Worm (Caenorhabditis elegans) whole organism, L1 larva: ENCODE measurements around the gene C17H12.2.
A peak's percentile ranks its signal among the peaks of the same experiment; 100 is the strongest.

Experiments
- C04F5.9 ChIP-seq: sonication (generic microtip); optimal IDR thresholded peaks from 2 replicates; lab custom pipeline; 2016; ENCODE audit warnings: missing genetic modification characterization, missing compliant biosample characterization
- C16A3.4 ChIP-seq: fragments of 150-350 bp; optimal IDR thresholded peaks from 2 replicates; lab custom pipeline; 2014; ENCODE audit warnings: missing biosample characterization, missing genetic modification characterization
- C34B4.2 ChIP-seq: sonication (generic microtip); optimal IDR thresholded peaks from 2 replicates; lab custom pipeline; 2017; ENCODE audit warnings: mild to moderate bottlenecking, missing genetic modification characterization, missing compliant biosample characterization
- Y116A8C.19 ChIP-seq: sonication (generic microtip); optimal IDR thresholded peaks from 2 replicates; lab custom pipeline; 2016; ENCODE audit warnings: missing compliant biosample characterization, missing genetic modification characterization, borderline replicate concordance
- aha-1 ChIP-seq: fragments of 150-350 bp; optimal IDR thresholded peaks from 2 replicates; lab custom pipeline; 2014; ENCODE audit warnings: missing biosample characterization, missing genetic modification characterization
- alr-1 ChIP-seq: fragments of 200-800 bp; sonication (Bioruptor generic); optimal IDR thresholded peaks from 2 replicates; lab custom pipeline; 2018; ENCODE audit warnings: borderline replicate concordance, mild to moderate bottlenecking, missing genetic modification characterization, missing compliant biosample characterization
- aly-2 ChIP-seq: fragments of 150-350 bp; optimal IDR thresholded peaks from 2 replicates; lab custom pipeline; 2014; ENCODE audit warnings: missing biosample characterization, missing genetic modification characterization
- ceh-90 ChIP-seq: sonication (generic microtip); optimal IDR thresholded peaks from 2 replicates; lab custom pipeline; 2016; ENCODE audit warnings: missing genetic modification characterization, missing compliant biosample characterization
- dpl-1 ChIP-seq, 3 experiments: fragments of 150-350 bp in 2 of 3; sonication (generic microtip) in 1 of 3; optimal IDR thresholded peaks; 2 replicates each; lab custom pipeline; 2014 to 2017; ENCODE audit warnings: missing biosample characterization in 3 of 3, missing genetic modification characterization in 3 of 3, missing genetic modification reagents in 3 of 3
- dsc-1 ChIP-seq: sonication (generic microtip); optimal IDR thresholded peaks from 2 replicates; lab custom pipeline; 2016; ENCODE audit warnings: mild to moderate bottlenecking, missing genetic modification characterization, missing compliant biosample characterization
- efl-3 ChIP-seq: fragments of 200-800 bp; sonication (Bioruptor generic); optimal IDR thresholded peaks from 2 replicates; lab custom pipeline; 2018; ENCODE audit warnings: mild to moderate bottlenecking, missing genetic modification characterization, missing compliant biosample characterization
- egl-13 ChIP-seq: sonication (generic microtip); optimal IDR thresholded peaks from 2 replicates; lab custom pipeline; 2016; ENCODE audit warnings: missing genotype, missing genetic modification reagents, missing genetic modification characterization, missing compliant biosample characterization
- egl-27 ChIP-seq, 2 experiments: fragments of 150-350 bp in 1 of 2; sonication (generic microtip); optimal IDR thresholded peaks; 3 replicates each; lab custom pipeline; 2017 to 2018; ENCODE audit warnings: missing biosample characterization in 2 of 2, missing genetic modification characterization in 2 of 2, missing genetic modification reagents in 2 of 2
- elt-3 ChIP-seq, 6 experiments: fragments of 150-350 bp in 1 of 6; sonication (generic microtip); optimal IDR thresholded peaks; 2 replicates each; lab custom pipeline; 2017 to 2018; ENCODE audit warnings: missing biosample characterization in 6 of 6, missing genetic modification characterization in 6 of 6, inconsistent platforms in 1 of 6
- fkh-10 ChIP-seq: sonication (generic microtip); optimal IDR thresholded peaks from 2 replicates; lab custom pipeline; 2017; ENCODE audit warnings: missing biosample characterization, missing genetic modification reagents, missing genetic modification characterization
- fkh-4 ChIP-seq: sonication (generic microtip); optimal IDR thresholded peaks from 2 replicates; lab custom pipeline; 2016; ENCODE audit warnings: missing compliant biosample characterization, missing genetic modification characterization, borderline replicate concordance
- fos-1 ChIP-seq: fragments of 150-350 bp; optimal IDR thresholded peaks from 2 replicates; lab custom pipeline; 2014; ENCODE audit warnings: missing biosample characterization, missing genetic modification characterization
- hlh-17 ChIP-seq: fragments of 200-800 bp; sonication (Bioruptor generic); optimal IDR thresholded peaks from 2 replicates; lab custom pipeline; 2018; ENCODE audit warnings: missing genetic modification characterization, mild to moderate bottlenecking, missing compliant biosample characterization, moderate library complexity, borderline replicate concordance
- hlh-4 ChIP-seq: sonication (generic microtip); optimal IDR thresholded peaks from 2 replicates; lab custom pipeline; 2016; ENCODE audit warnings: mild to moderate bottlenecking, missing genetic modification characterization, missing compliant biosample characterization
- hpl-2 ChIP-seq: fragments of 150-350 bp; optimal IDR thresholded peaks from 2 replicates; lab custom pipeline; 2014; ENCODE audit warnings: missing biosample characterization, missing genetic modification reagents, missing genetic modification characterization
- irx-1 ChIP-seq: sonication (generic microtip); optimal IDR thresholded peaks from 2 replicates; lab custom pipeline; 2016; ENCODE audit warnings: missing genetic modification characterization, missing compliant biosample characterization
- isw-1 ChIP-seq: fragments of 200-800 bp; sonication (Bioruptor generic); IDR thresholded peaks from 2 replicates; pipeline ENCODE4 v1.3.6; 2022; ENCODE audit warnings: missing genetic modification characterization, missing compliant biosample characterization
- jun-1 ChIP-seq: fragments of 150-350 bp; optimal IDR thresholded peaks from 2 replicates; lab custom pipeline; 2014; ENCODE audit warnings: missing biosample characterization, missing genetic modification reagents, missing genetic modification characterization
- lin-13 ChIP-seq: fragments of 150-350 bp; optimal IDR thresholded peaks from 2 replicates; lab custom pipeline; 2014; ENCODE audit warnings: missing biosample characterization, missing genetic modification reagents, missing genetic modification characterization
- lsy-2 ChIP-seq, 2 experiments: fragments of 150-350 bp; optimal IDR thresholded peaks; 2 replicates each; lab custom pipeline; 2014; ENCODE audit warnings: missing biosample characterization in 2 of 2, missing genetic modification characterization in 2 of 2
- mdl-1 ChIP-seq, 2 experiments: fragments of 150-350 bp; optimal IDR thresholded peaks; 2 replicates each; lab custom pipeline; 2014 to 2017; ENCODE audit warnings: missing biosample characterization in 2 of 2, missing genetic modification characterization in 2 of 2, inconsistent platforms in 1 of 2
- nhr-11 ChIP-seq: fragments of 150-350 bp; optimal IDR thresholded peaks from 2 replicates; lab custom pipeline; 2014; ENCODE audit warnings: missing biosample characterization, missing genetic modification characterization
- nhr-12 ChIP-seq: sonication (generic microtip); optimal IDR thresholded peaks from 2 replicates; lab custom pipeline; 2017; ENCODE audit warnings: missing biosample characterization, missing genetic modification characterization
- nhr-19 ChIP-seq: fragments of 200-800 bp; sonication (Bioruptor generic); conservative IDR thresholded peaks from 2 replicates; pipeline ENCODE4 v1.3.6; 2022; ENCODE audit warnings: missing genetic modification characterization, missing compliant biosample characterization
- nhr-237 ChIP-seq: fragments of 150-350 bp; optimal IDR thresholded peaks from 2 replicates; lab custom pipeline; 2014; ENCODE audit warnings: missing biosample characterization, missing genetic modification characterization
- nhr-28 ChIP-seq: fragments of 150-350 bp; optimal IDR thresholded peaks from 2 replicates; lab custom pipeline; 2014; ENCODE audit warnings: missing biosample characterization, missing genetic modification characterization
- nhr-76 ChIP-seq: sonication (generic microtip); optimal IDR thresholded peaks from 2 replicates; lab custom pipeline; 2017; ENCODE audit warnings: missing biosample characterization, missing genetic modification characterization
- nhr-77 ChIP-seq: fragments of 150-350 bp; optimal IDR thresholded peaks from 2 replicates; lab custom pipeline; 2014; ENCODE audit warnings: missing biosample characterization, missing genetic modification characterization
- nhr-85 ChIP-seq: sonication (generic microtip); peaks from one replicate; lab custom pipeline; 2016; ENCODE audit warnings: missing genetic modification characterization, inconsistent platforms, missing compliant biosample characterization
- nhr-90 ChIP-seq: sonication (generic microtip); optimal IDR thresholded peaks from 2 replicates; lab custom pipeline; 2016; ENCODE audit warnings: mild to moderate bottlenecking, missing genetic modification characterization, missing compliant biosample characterization; ENCODE audit not compliant: poor library complexity
- pag-3 ChIP-seq: sonication (generic microtip); optimal IDR thresholded peaks from 2 replicates; lab custom pipeline; 2017; ENCODE audit warnings: missing genetic modification characterization, mild to moderate bottlenecking, missing compliant biosample characterization, antibody characterized with exemption, borderline replicate concordance; ENCODE audit not compliant: insufficient read depth
- pax-3 ChIP-seq: fragments of 200-800 bp; sonication (Bioruptor generic); optimal IDR thresholded peaks from 2 replicates; lab custom pipeline; 2018; ENCODE audit warnings: mild to moderate bottlenecking, missing genetic modification characterization, moderate library complexity, missing compliant biosample characterization
- pqm-1 ChIP-seq: sonication (generic microtip); optimal IDR thresholded peaks from 3 replicates; lab custom pipeline; 2017; ENCODE audit warnings: missing biosample characterization, missing genetic modification characterization
- skn-1 ChIP-seq: fragments of 150-350 bp; optimal IDR thresholded peaks from 2 replicates; lab custom pipeline; 2014; ENCODE audit warnings: missing biosample characterization, missing genetic modification characterization
- snu-23 ChIP-seq: sonication (generic microtip); optimal IDR thresholded peaks from 2 replicates; lab custom pipeline; 2016; ENCODE audit warnings: missing genetic modification characterization, missing compliant biosample characterization
- sptf-1 ChIP-seq: fragments of 150-350 bp; optimal IDR thresholded peaks from 2 replicates; lab custom pipeline; 2014; ENCODE audit warnings: missing biosample characterization, missing genetic modification characterization
- sup-37 ChIP-seq: fragments of 200-800 bp; sonication (Bioruptor generic); optimal IDR thresholded peaks from 2 replicates; lab custom pipeline; 2018; ENCODE audit warnings: mild to moderate bottlenecking, missing genetic modification characterization, missing compliant biosample characterization
- swsn-7 ChIP-seq: sonication (generic microtip); optimal IDR thresholded peaks from 2 replicates; lab custom pipeline; 2016; ENCODE audit warnings: missing genetic modification characterization, missing compliant biosample characterization
- tbx-2 ChIP-seq: sonication (generic microtip); optimal IDR thresholded peaks from 2 replicates; lab custom pipeline; 2016; ENCODE audit warnings: missing genetic modification characterization, missing compliant biosample characterization
- unc-130 ChIP-seq: fragments of 150-350 bp; optimal IDR thresholded peaks from 2 replicates; lab custom pipeline; 2017; ENCODE audit warnings: missing biosample characterization, missing genetic modification characterization, inconsistent platforms
- unc-30 ChIP-seq: sonication (generic microtip); optimal IDR thresholded peaks from 2 replicates; lab custom pipeline; 2017; ENCODE audit warnings: missing biosample characterization, missing genetic modification characterization
- unc-98 ChIP-seq: fragments of 200-800 bp; sonication (Bioruptor generic); IDR thresholded peaks from 2 replicates; pipeline ENCODE4 v1.3.6; 2022; ENCODE audit warnings: missing genetic modification characterization, missing compliant biosample characterization
- vab-15 ChIP-seq: sonication (generic microtip); optimal IDR thresholded peaks from 2 replicates; lab custom pipeline; 2017; ENCODE audit warnings: missing genotype, mild to moderate bottlenecking, missing genetic modification characterization, missing compliant biosample characterization
- xbp-1 ChIP-seq: sonication (generic microtip); optimal IDR thresholded peaks from 2 replicates; lab custom pipeline; 2016; ENCODE audit warnings: missing genetic modification characterization, missing compliant biosample characterization
- zip-4 ChIP-seq: fragments of 200-800 bp; sonication (Bioruptor generic); optimal IDR thresholded peaks from 2 replicates; lab custom pipeline; 2018; ENCODE audit warnings: mild to moderate bottlenecking, missing genetic modification characterization, moderate library complexity, missing compliant biosample characterization
- ztf-4 ChIP-seq: fragments of 150-350 bp; optimal IDR thresholded peaks from 2 replicates; lab custom pipeline; 2014; ENCODE audit warnings: missing biosample characterization, missing genetic modification characterization

C17H12.2 gene

DNA sequence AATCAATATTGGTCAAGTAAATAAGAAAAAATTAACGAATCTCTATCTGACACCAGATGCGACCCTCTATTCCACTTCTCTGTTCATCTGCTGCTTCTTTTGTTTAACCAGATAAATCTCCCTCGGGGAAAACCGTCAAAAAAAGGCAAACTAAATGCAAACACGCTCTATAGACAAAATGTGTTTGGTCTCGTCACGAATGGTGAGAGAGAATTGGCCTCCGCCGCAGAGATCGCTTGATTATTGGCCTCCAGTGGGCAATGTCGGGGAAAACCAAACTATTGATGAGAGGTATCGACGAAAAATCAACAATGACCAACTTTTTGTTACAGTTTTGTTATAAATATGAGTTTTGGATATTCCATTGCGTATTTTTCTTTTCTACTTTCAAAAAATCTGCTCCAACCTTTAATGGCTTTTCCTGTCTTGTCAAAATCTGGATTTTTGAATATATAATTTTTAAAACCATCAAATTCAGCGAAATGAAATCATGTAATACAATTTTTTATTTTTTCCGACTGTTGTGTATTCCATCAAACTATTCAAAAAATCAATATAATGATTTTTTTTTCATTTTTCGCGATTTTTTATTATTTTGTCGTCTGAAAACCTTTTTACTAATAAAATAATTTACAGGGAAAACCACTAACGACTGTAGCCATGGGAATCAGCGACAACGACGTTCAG is at the start of gene C17H12.2, which contains the start of gene vha-8:
TSS of gene C17H12.2 (minus strand) at position 51 of the 687 bp plus-strand sequence.
TSS of gene vha-8 (plus strand) at position 637 of the 687 bp plus-strand sequence.
- TF ChIP-seq C16A3.4 (tag; lab: Kevin White, UChicago) (peak; percentile 98), snu-23 (peak; percentile 98), lin-13 (peak; percentile 93), unc-130 (peak; percentile 97), ztf-4 (peak; percentile 79), dsc-1 (tag; lab: Kevin White, UChicago) (peak; percentile 89), xbp-1 (tag; lab: Kevin White, UChicago) (peak; percentile 92), mdl-1 (tag; optimal IDR thresholded peaks at IDR 0.05; lab: Kevin White, UChicago) (peak in 1 of 2 experiments; percentile 85), elt-3 (tag; optimal IDR thresholded peaks at IDR 0.05; lab: Kevin White, UChicago) (peak in 4 of 6 experiments; percentile 11 to 94 (median 79)), egl-13 (tag; lab: Kevin White, UChicago) (peak; percentile 67), nhr-11 (tag; lab: Kevin White, UChicago) (peak; percentile 47), nhr-90 (tag; lab: Kevin White, UChicago) (peak; percentile 89), jun-1 (tag; lab: Kevin White, UChicago) (peak; percentile 90), fkh-4 (peak; percentile 45), swsn-7 (tag; lab: Kevin White, UChicago) (peak; percentile 93), lsy-2 (tag; optimal IDR thresholded peaks at IDR 0.05; lab: Kevin White, UChicago) (peak; percentile 93 to 96), hlh-4 (tag; lab: Kevin White, UChicago) (no peak), dpl-1 (GFP tag; optimal IDR thresholded peaks at IDR 0.05; lab: Kevin White, UChicago) (peak; percentile 83 to 88 (median 86)), tbx-2 (tag; lab: Kevin White, UChicago) (peak; percentile 93), C34B4.2 (no peak), ceh-90 (tag; lab: Kevin White, UChicago) (no peak), nhr-85 (tag; lab: Kevin White, UChicago) (peak; percentile 94), nhr-28 (tag; lab: Kevin White, UChicago) (no peak), nhr-19 (GFP tag; lab: Robert Waterston, UW) (peak; percentile 90), hlh-17 (GFP tag; lab: Kevin White, UChicago) (no peak), C04F5.9 (tag; lab: Kevin White, UChicago) (peak; percentile 76), fos-1 (peak; percentile 92), nhr-237 (tag; lab: Kevin White, UChicago) (peak; percentile 92), fkh-10 (GFP tag; lab: Kevin White, UChicago) (peak; percentile 55), sup-37 (GFP tag; lab: Kevin White, UChicago) (peak; percentile 41), vab-15 (tag; lab: Kevin White, UChicago) (peak; percentile 96), skn-1 (tag; lab: Kevin White, UChicago) (peak; percentile 88), egl-27 (tag; optimal IDR thresholded peaks at IDR 0.05; lab: Kevin White, UChicago) (peak; percentile 38 to 76), nhr-77 (tag; lab: Kevin White, UChicago) (peak; percentile 98), hpl-2 (GFP tag; lab: Kevin White, UChicago) (peak; percentile 64), efl-3 (GFP tag; lab: Kevin White, UChicago) (no peak), zip-4 (GFP tag; lab: Kevin White, UChicago) (peak; percentile 69), pqm-1 (tag; lab: Kevin White, UChicago) (no peak), irx-1 (peak; percentile 76), aha-1 (tag; lab: Kevin White, UChicago) (peak; percentile 27), alr-1 (tag; lab: Kevin White, UChicago) (no peak), aly-2 (tag; lab: Kevin White, UChicago) (peak; percentile 84), sptf-1 (tag; lab: Kevin White, UChicago) (no peak), nhr-12 (tag; lab: Kevin White, UChicago) (no peak), unc-30 (tag; lab: Kevin White, UChicago) (no peak), pag-3 (tag; lab: Kevin White, UChicago) (peak; percentile 66), pax-3 (peak; percentile 62), unc-98 (GFP tag; lab: Robert Waterston, UW) (no peak), isw-1 (GFP tag; lab: Robert Waterston, UW) (peak; percentile 89), Y116A8C.19 (no peak), nhr-76 (tag; lab: Kevin White, UChicago) (peak; percentile 35)
